Fruit fly (Drosophila melanogaster): ENCODE measurements around the gene CG13926.

The CG13926 gene

dm6 chr3L:1618116-1618727 is at the start of gene CG13926, which contains the start of the genes ABCB7 and CG33230 (continued):
- TF ChIP-seq CG7963 (GFP tag; IDR thresholded peaks at IDR 0.05; ENCODE audit: partially characterized antibody) (no peak), CG9727 (GFP tag; optimal IDR thresholded peaks at IDR 0.05) (peak; percentile 29), HLH4C (GFP tag; IDR thresholded peaks at IDR 0.05; ENCODE audit: partially characterized antibody) (0 out of 3 replicates have a peak, but pooled peaks have one; percentile 34), CG4360 (GFP tag; IDR thresholded peaks at IDR 0.05) (no peak), danr (GFP tag; IDR thresholded peaks at IDR 0.05) (no peak), CG4730 (GFP tag; IDR thresholded peaks at IDR 0.05) (no peak), Fer3 (tag; optimal IDR thresholded peaks at IDR 0.05) (peak; percentile 5), CG5953 (GFP tag; IDR thresholded peaks at IDR 0.05) (no peak), gcm2 (GFP tag; optimal IDR thresholded peaks at IDR 0.05) (no peak), CG13775 (GFP tag; optimal IDR thresholded peaks at IDR 0.05) (peak; percentile 35), yki (optimal IDR thresholded peaks at IDR 0.05) (no peak), da (GFP tag; optimal IDR thresholded peaks at IDR 0.05) (no peak), CG18011 (GFP tag; optimal IDR thresholded peaks at IDR 0.05) (no peak), CG31441 (GFP tag; IDR thresholded peaks at IDR 0.05) (no peak; the same call in 1 of the 2 replicates), CG4820 (GFP tag; optimal IDR thresholded peaks at IDR 0.05) (no peak), Lpt (GFP tag; optimal IDR thresholded peaks at IDR 0.05) (no peak), CG11723 (GFP tag; optimal IDR thresholded peaks at IDR 0.05) (no peak), klu (GFP tag; IDR thresholded peaks at IDR 0.05) (no peak), Rx (GFP tag; IDR thresholded peaks at IDR 0.05) (no peak), kah (GFP tag; optimal IDR thresholded peaks at IDR 0.05) (peak; percentile 29), Scr (GFP tag; IDR thresholded peaks at IDR 0.05; ENCODE audit: partially characterized antibody) (peak; percentile 54), Dek (tag; optimal IDR thresholded peaks at IDR 0.05) (peak; percentile 1), gro (GFP tag; optimal IDR thresholded peaks at IDR 0.05) (no peak), dpn (GFP tag; optimal IDR thresholded peaks at IDR 0.05) (peak; percentile 6 to 23), hbn (GFP tag; IDR thresholded peaks at IDR 0.05; ENCODE audit: partially characterized antibody) (0 out of 2 replicates have a peak, but pooled peaks have one; percentile 21), CG14050 (GFP tag; IDR thresholded peaks at IDR 0.05) (no peak), CG1832 (GFP tag; optimal IDR thresholded peaks at IDR 0.05) (no peak), CG6254 (GFP tag; optimal IDR thresholded peaks at IDR 0.05) (no peak), CG16863 (GFP tag; optimal IDR thresholded peaks at IDR 0.05) (no peak), tin (GFP tag; optimal IDR thresholded peaks at IDR 0.05) (peak; percentile 23), CG34376 (GFP tag; optimal IDR thresholded peaks at IDR 0.05) (peak; percentile 37), CG15073 (GFP tag; optimal IDR thresholded peaks at IDR 0.05) (no peak), ewg (GFP tag; optimal IDR thresholded peaks at IDR 0.05) (no peak), H15 (GFP tag; IDR thresholded peaks at IDR 0.05) (no peak), chif (GFP tag; optimal IDR thresholded peaks at IDR 0.05) (no peak), zen2 (GFP tag; IDR thresholded peaks at IDR 0.05; ENCODE audit: partially characterized antibody) (no peak), Tbp (GFP tag; optimal IDR thresholded peaks at IDR 0.05) (no peak), tap (tag; optimal IDR thresholded peaks at IDR 0.05) (no peak), mirr (GFP tag; optimal IDR thresholded peaks at IDR 0.05) (no peak), HmgD (GFP tag; optimal IDR thresholded peaks at IDR 0.05) (no peak), bab2 (GFP tag; optimal IDR thresholded peaks at IDR 0.05) (peak; percentile 36), repo (GFP tag; optimal IDR thresholded peaks at IDR 0.05) (no peak), CG42726 (GFP tag; IDR thresholded peaks at IDR 0.05; ENCODE audit: partially characterized antibody) (no peak), Eip74EF (GFP tag; optimal IDR thresholded peaks at IDR 0.05) (no peak), CG15479 (GFP tag; optimal IDR thresholded peaks at IDR 0.05) (no peak), MBD-R2 (GFP tag; IDR thresholded peaks at IDR 0.05) (peak; percentile 84), CG4328 (GFP tag; optimal IDR thresholded peaks at IDR 0.05) (no peak), tx (GFP tag; optimal IDR thresholded peaks at IDR 0.05) (no peak), wor (GFP tag; IDR thresholded peaks at IDR 0.05) (no peak), CG6791 (GFP tag; IDR thresholded peaks at IDR 0.05; ENCODE audit: partially characterized antibody) (no peak)
